Fruit fly (Drosophila melanogaster): ENCODE data around the gene CG32485.

Gene CG32485

dm6 chr3L:3070274-3071204 is 20.4 kb downstream of the CG32485 start, which contains the start of the genes CG32486 and PAN3 (continued):
- TF ChIP-seq HmgZ (tag; optimal IDR thresholded peaks at IDR 0.05) (peak; percentile 88), zfh2 (GFP tag; optimal IDR thresholded peaks at IDR 0.05) (no peak), CG12071 (GFP tag; optimal IDR thresholded peaks at IDR 0.05) (peak; percentile 75), ATbp (GFP tag; optimal IDR thresholded peaks at IDR 0.05) (peak; percentile 21), CG42726 (GFP tag; IDR thresholded peaks at IDR 0.05; ENCODE audit: partially characterized antibody) (peak; percentile 86), Hr51 (GFP tag; optimal IDR thresholded peaks at IDR 0.05) (peak in 1 of 2 experiments; percentile 3), shn (GFP tag; optimal IDR thresholded peaks at IDR 0.05) (no peak), amos (GFP tag; IDR thresholded peaks at IDR 0.05; ENCODE audit: partially characterized antibody) (peak; percentile 92), fd3F (GFP tag; optimal IDR thresholded peaks at IDR 0.05) (peak; percentile 9), ttk (GFP tag; IDR thresholded peaks at IDR 0.05) (0 out of 2 replicates have a peak, but pooled peaks have one; percentile 31), MESR4 (GFP tag; optimal IDR thresholded peaks at IDR 0.05) (peak; percentile 44), Hr3 (GFP tag; optimal IDR thresholded peaks at IDR 0.05) (peak; percentile 15), h (optimal IDR thresholded peaks at IDR 0.05) (no peak), NfI (GFP tag; optimal IDR thresholded peaks at IDR 0.05) (peak; percentile 45), CG6654 (GFP tag; optimal IDR thresholded peaks at IDR 0.05) (no peak), vvl (GFP tag; IDR thresholded peaks at IDR 0.05) (peak; percentile 59), wor (GFP tag; IDR thresholded peaks at IDR 0.05) (no peak), ato (GFP tag; IDR thresholded peaks at IDR 0.05; ENCODE audit: partially characterized antibody) (peak; percentile 75), salm (tag; optimal IDR thresholded peaks at IDR 0.05) (peak; percentile 12), grn (GFP tag; optimal IDR thresholded peaks at IDR 0.05) (no peak), CG4707 (GFP tag; optimal IDR thresholded peaks at IDR 0.05) (no peak), CG14710 (tag; optimal IDR thresholded peaks at IDR 0.05) (peak; percentile 90), Ada2b (GFP tag; IDR thresholded peaks at IDR 0.05) (no peak), Hr78 (GFP tag; optimal IDR thresholded peaks at IDR 0.05) (peak in 1 of 2 experiments; percentile 5), gsb-n (tag; optimal IDR thresholded peaks at IDR 0.05) (peak; percentile 38), CG3726 (GFP tag; IDR thresholded peaks at IDR 0.05) (no peak), abd-A (tag; optimal IDR thresholded peaks at IDR 0.05) (peak; percentile 84), CG1602 (GFP tag; optimal IDR thresholded peaks at IDR 0.05) (peak; percentile 28), Lhr (GFP tag; optimal IDR thresholded peaks at IDR 0.05) (peak; percentile 94), CG7357 (GFP tag; IDR thresholded peaks at IDR 0.05) (no peak), CG8478 (optimal IDR thresholded peaks at IDR 0.05) (no peak), CG30403 (GFP tag; optimal IDR thresholded peaks at IDR 0.05) (peak; percentile 38), CG4820 (GFP tag; optimal IDR thresholded peaks at IDR 0.05) (no peak), Hmr (GFP tag; optimal IDR thresholded peaks at IDR 0.05) (peak; percentile 82), CG16863 (GFP tag; optimal IDR thresholded peaks at IDR 0.05) (no peak), CG12236 (GFP tag; optimal IDR thresholded peaks at IDR 0.05) (no peak), CG6813 (GFP tag; optimal IDR thresholded peaks at IDR 0.05) (peak; percentile 62), CG6254 (GFP tag; optimal IDR thresholded peaks at IDR 0.05) (no peak), luna (GFP tag; optimal IDR thresholded peaks at IDR 0.05) (peak; percentile 27), mirr (GFP tag; optimal IDR thresholded peaks at IDR 0.05) (peak; percentile 82), pan (optimal IDR thresholded peaks at IDR 0.05) (no peak), pan (GFP tag; optimal IDR thresholded peaks at IDR 0.05 in 1 of 2, IDR thresholded peaks at IDR 0.05 in 1 of 2) (no peak), Hmx (GFP tag; optimal IDR thresholded peaks at IDR 0.05) (no peak), gce (GFP tag; IDR thresholded peaks at IDR 0.05) (peak; percentile 52; the same call in 1 of the 3 replicates), ranshi (GFP tag; IDR thresholded peaks at IDR 0.05) (peak; percentile 6; the same call in 1 of the 2 replicates), CG4328 (GFP tag; optimal IDR thresholded peaks at IDR 0.05) (peak; percentile 11), NK7.1 (GFP tag; optimal IDR thresholded peaks at IDR 0.05) (no peak), CG18476 (GFP tag; optimal IDR thresholded peaks at IDR 0.05) (no peak)

Data from whole organism, embryonic.